Fruit fly (Drosophila melanogaster): ENCODE data around the gene Nhe2.

DNA sequence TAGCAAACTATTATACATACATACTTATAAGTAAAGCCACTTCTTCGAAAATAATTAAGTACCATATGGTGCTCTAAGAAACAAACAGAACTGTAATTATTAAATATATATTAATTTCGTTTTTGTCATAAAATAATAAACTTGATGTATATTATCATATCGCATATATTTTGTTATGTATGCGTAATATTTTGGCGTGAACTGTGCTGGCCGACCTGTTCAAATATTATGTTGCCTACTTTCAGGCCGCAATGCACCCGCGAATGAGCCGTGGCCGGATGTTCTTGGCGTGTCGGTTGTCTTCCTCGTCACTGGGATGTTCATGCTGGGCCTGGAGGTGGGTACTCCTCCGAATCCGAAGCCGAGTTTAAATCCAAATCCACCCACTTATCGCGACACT lies 26.5 kb upstream of the Nhe2 start:
- TF ChIP-seq CG8301 (tag; optimal IDR thresholded peaks at IDR 0.05) (no peak), CG32121 (GFP tag; IDR thresholded peaks at IDR 0.05) (no peak), CG17806 (tag; optimal IDR thresholded peaks at IDR 0.05) (no peak), CG10348 (GFP tag; IDR thresholded peaks at IDR 0.05) (no peak), Pif1A (GFP tag; optimal IDR thresholded peaks at IDR 0.05) (no peak), CG8159 (tag; optimal IDR thresholded peaks at IDR 0.05) (no peak), Pif1B (GFP tag; optimal IDR thresholded peaks at IDR 0.05) (no peak), CG13204 (GFP tag; optimal IDR thresholded peaks at IDR 0.05) (no peak), CG9948 (tag; optimal IDR thresholded peaks at IDR 0.05) (no peak), gl (tag; optimal IDR thresholded peaks at IDR 0.05) (no peak)
